Worm (Caenorhabditis elegans): ENCODE data around the gene F54D8.6.

- TF ChIP-seq B0035.1 (tag; optimal IDR thresholded peaks at IDR 0.05), result no peak
- TF ChIP-seq tbp1 (GFP tag; optimal IDR thresholded peaks at IDR 0.05), result no peak
- TF ChIP-seq efl-1 (GFP tag; optimal IDR thresholded peaks at IDR 0.05), result no peak
- TF ChIP-seq F57C9.4 (tag; optimal IDR thresholded peaks at IDR 0.05), result no peak
- TF ChIP-seq nhr-80 (tag; optimal IDR thresholded peaks at IDR 0.05), result no peak
- no peak for TF ChIP-seq lsl-1 (GFP tag; optimal IDR thresholded peaks at IDR 0.05)
- TF ChIP-seq snpc-4 (GFP tag; optimal IDR thresholded peaks at IDR 0.05), result no peak
- TF ChIP-seq snpc-4 (tag; optimal IDR thresholded peaks at IDR 0.05), result no peak
- TF ChIP-seq pbrm-1 (GFP tag; IDR thresholded peaks at IDR 0.05), result no peak
- no peak for TF ChIP-seq nfya-1 (tag; optimal IDR thresholded peaks at IDR 0.05; ENCODE audit: borderline replicate concordance, insufficient read depth)
- TF ChIP-seq unc-62 (GFP tag; optimal IDR thresholded peaks at IDR 0.05), result no peak
These were observed 36.3 kb downstream of the F54D8.6 start for ce11 chrIII:5138940-5139533.
